Fruit fly (Drosophila melanogaster) S2 (cell line): ENCODE results near the gene mh.

ENCODE experiments used
- CG8478 ChIP-seq: fragments of >200 bp; optimal IDR thresholded peaks from 2 replicates; lab custom pipeline; 2018
- CTCF ChIP-seq, 2 experiments: fragments of >200 bp; optimal IDR thresholded peaks; 2 replicates each; lab custom pipeline; 2018

- TF ChIP-seq CTCF (optimal IDR thresholded peaks at IDR 0.05; lab: Kevin White, UChicago) = no peak
- no peak for TF ChIP-seq CG8478 (lab: Kevin White, UChicago)
Observed at dm6 chrX:15450327-15450644, 24.9 kb downstream of the mh start.
